Fruit fly (Drosophila melanogaster) whole organism, embryonic: ENCODE data around the gene Nca.

Experiments used
- Ada2b ChIP-seq: fragments of 200-800 bp; sonication (Bioruptor generic); IDR thresholded peaks from 2 replicates; pipeline ENCODE4 v1.3.6; 2022; ENCODE audit warnings: missing biosample characterization, missing genetic modification characterization
- Antp ChIP-seq: fragments of 200-800 bp; sonication (Bioruptor generic); optimal IDR thresholded peaks from 3 replicates; lab custom pipeline; 2016; ENCODE audit warnings: missing biosample characterization, missing genetic modification characterization
- Bdp1 ChIP-seq: fragments of 200-800 bp; sonication (Bioruptor generic); optimal IDR thresholded peaks from 3 replicates; lab custom pipeline; 2016; ENCODE audit warnings: missing biosample characterization, missing genetic modification characterization
- CG10147 ChIP-seq: fragments of 200-800 bp; sonication (Bioruptor generic); optimal IDR thresholded peaks from 2 replicates; lab custom pipeline; 2019; ENCODE audit warnings: missing biosample characterization, mild to moderate bottlenecking, missing genetic modification characterization, moderate library complexity
- CG11560 ChIP-seq: fragments of 200-800 bp; sonication (Bioruptor generic); IDR thresholded peaks from 3 replicates; pipeline ENCODE4 v1.3.6; 2022; ENCODE audit warnings: missing biosample characterization, missing genetic modification characterization
- CG15269 ChIP-seq: fragments of 200-800 bp; sonication (Bioruptor generic); optimal IDR thresholded peaks from 2 replicates; lab custom pipeline; 2018; ENCODE audit warnings: missing biosample characterization, mild to moderate bottlenecking, missing genetic modification characterization, moderate library complexity
- CG15479 ChIP-seq: fragments of 200-800 bp; sonication (Bioruptor generic); optimal IDR thresholded peaks from 3 replicates; lab custom pipeline; 2019; ENCODE audit warnings: missing biosample characterization, mild to moderate bottlenecking, missing genetic modification characterization, moderate library complexity
- CG1603 ChIP-seq: fragments of 200-800 bp; sonication (Bioruptor generic); optimal IDR thresholded peaks from 2 replicates; lab custom pipeline; 2019; ENCODE audit warnings: missing biosample characterization, mild to moderate bottlenecking, missing genetic modification characterization, moderate library complexity
- CG1647 ChIP-seq: fragments of 200-800 bp; sonication (Bioruptor generic); optimal IDR thresholded peaks from 3 replicates; lab custom pipeline; 2016; ENCODE audit warnings: missing biosample characterization, missing genetic modification characterization
- CG17361 ChIP-seq: fragments of 200-800 bp; sonication (Bioruptor generic); IDR thresholded peaks from 3 replicates; pipeline ENCODE4 v1.3.6; 2022; ENCODE audit warnings: missing biosample characterization, missing genetic modification characterization
- CG17802 ChIP-seq: fragments of 200-800 bp; sonication (Bioruptor generic); optimal IDR thresholded peaks from 2 replicates; lab custom pipeline; 2018; ENCODE audit warnings: missing biosample characterization, mild to moderate bottlenecking, missing genetic modification characterization, moderate library complexity
- CG17912 ChIP-seq: fragments of 200-800 bp; sonication (Bioruptor generic); optimal IDR thresholded peaks from 2 replicates; lab custom pipeline; 2018; ENCODE audit warnings: missing biosample characterization, mild to moderate bottlenecking, missing genetic modification characterization
- CG18764 ChIP-seq: fragments of 200-800 bp; sonication (Bioruptor generic); optimal IDR thresholded peaks from 3 replicates; lab custom pipeline; 2016; ENCODE audit warnings: missing biosample characterization, missing genetic modification characterization
- CG31365 ChIP-seq: fragments of 200-800 bp; sonication (Bioruptor generic); optimal IDR thresholded peaks from 2 replicates; lab custom pipeline; 2018; ENCODE audit warnings: missing biosample characterization, mild to moderate bottlenecking, missing genetic modification characterization
- CG32767 ChIP-seq: fragments of 200-800 bp; sonication (Bioruptor generic); IDR thresholded peaks from 2 replicates; pipeline ENCODE4 v1.3.6; 2022; ENCODE audit warnings: missing biosample characterization, missing genetic modification characterization
- CG34224 ChIP-seq: fragments of 200-800 bp; sonication (Bioruptor generic); IDR thresholded peaks from 3 replicates; pipeline ENCODE4 v1.3.6; 2022; ENCODE audit warnings: missing biosample characterization, missing genetic modification characterization; ENCODE audit not compliant: partially characterized antibody
- CG4730 ChIP-seq: fragments of 200-800 bp; sonication (Bioruptor generic); IDR thresholded peaks from 2 replicates; pipeline ENCODE4 v1.3.6; 2022; ENCODE audit warnings: missing biosample characterization, missing genetic modification characterization
- CG5245 ChIP-seq: fragments of 200-800 bp; sonication (Bioruptor generic); optimal IDR thresholded peaks from 3 replicates; lab custom pipeline; 2016; ENCODE audit warnings: missing biosample characterization, missing genetic modification characterization
- CG7556 ChIP-seq: fragments of 200-800 bp; sonication (Bioruptor generic); optimal IDR thresholded peaks from 2 replicates; lab custom pipeline; 2017; ENCODE audit warnings: missing biosample characterization, mild to moderate bottlenecking, missing genetic modification characterization
- CG8388 ChIP-seq: fragments of 200-800 bp; sonication (Bioruptor generic); optimal IDR thresholded peaks from 2 replicates; lab custom pipeline; 2019; ENCODE audit warnings: missing biosample characterization, mild to moderate bottlenecking, missing genetic modification characterization, moderate library complexity
- CG8944 ChIP-seq: fragments of 200-800 bp; sonication (Bioruptor generic); optimal IDR thresholded peaks from 3 replicates; lab custom pipeline; 2016; ENCODE audit warnings: missing biosample characterization, missing genetic modification characterization
- Deaf1 ChIP-seq: fragments of 200-800 bp; optimal IDR thresholded peaks from 3 replicates; lab custom pipeline; 2019; ENCODE audit warnings: missing biosample characterization, mild to moderate bottlenecking, missing genetic modification characterization, moderate library complexity
- Hand ChIP-seq: fragments of 200-800 bp; sonication (Bioruptor generic); optimal IDR thresholded peaks from 2 replicates; lab custom pipeline; 2017; ENCODE audit warnings: mild to moderate bottlenecking, missing biosample characterization, missing genetic modification reagents, missing genetic modification characterization
- HmgZ ChIP-seq: fragments of 200-800 bp; sonication (Bioruptor generic); optimal IDR thresholded peaks from 2 replicates; lab custom pipeline; 2018; ENCODE audit warnings: missing biosample characterization, mild to moderate bottlenecking, missing genetic modification characterization
- Kr ChIP-seq: fragments of 200-800 bp; sonication (Bioruptor generic); optimal IDR thresholded peaks from 2 replicates; lab custom pipeline; 2017; ENCODE audit warnings: missing biosample characterization, mild to moderate bottlenecking, missing genetic modification characterization
- Lim3 ChIP-seq: fragments of 200-800 bp; sonication (Bioruptor generic); IDR thresholded peaks from 2 replicates; pipeline ENCODE4 v1.3.6; 2022; ENCODE audit warnings: missing biosample characterization, missing genetic modification characterization
- Max ChIP-seq: fragments of 200-800 bp; sonication (Bioruptor generic); optimal IDR thresholded peaks from 2 replicates; lab custom pipeline; 2016; ENCODE audit warnings: missing biosample characterization, mild to moderate bottlenecking, missing genetic modification characterization
- Neu2 ChIP-seq: fragments of 200-800 bp; sonication (Bioruptor generic); optimal IDR thresholded peaks from 3 replicates; lab custom pipeline; 2016; ENCODE audit warnings: missing biosample characterization, missing genetic modification characterization, borderline replicate concordance
- Oli ChIP-seq: fragments of 200-800 bp; sonication (Bioruptor generic); optimal IDR thresholded peaks from 2 replicates; lab custom pipeline; 2018; ENCODE audit warnings: missing biosample characterization, mild to moderate bottlenecking, missing genetic modification characterization, moderate library complexity
- Rx ChIP-seq: fragments of 200-800 bp; sonication (Bioruptor generic); IDR thresholded peaks from 2 replicates; pipeline ENCODE4 v1.3.6; 2022; ENCODE audit warnings: missing biosample characterization, missing genetic modification characterization
- Sin3A ChIP-seq: fragments of >200 bp; optimal IDR thresholded peaks from 2 replicates; lab custom pipeline; 2018
- Sry-δ ChIP-seq: fragments of 200-800 bp; sonication (Bioruptor generic); optimal IDR thresholded peaks from 2 replicates; lab custom pipeline; 2016; ENCODE audit warnings: missing biosample characterization, missing genetic modification characterization
- ara ChIP-seq: fragments of 200-800 bp; sonication (Bioruptor generic); IDR thresholded peaks from 2 replicates; pipeline ENCODE4 v1.3.6; 2022; ENCODE audit warnings: missing biosample characterization, missing genetic modification characterization
- ci ChIP-seq: fragments of 200-800 bp; sonication (Bioruptor generic); IDR thresholded peaks from 3 replicates; pipeline ENCODE4 v1.3.6; 2022; ENCODE audit warnings: missing biosample characterization, missing genetic modification characterization
- corto ChIP-seq: fragments of 200-800 bp; sonication (Bioruptor generic); optimal IDR thresholded peaks from 2 replicates; lab custom pipeline; 2016; ENCODE audit warnings: missing biosample characterization, mild to moderate bottlenecking, missing genetic modification characterization, moderate library complexity
- crc ChIP-seq: fragments of 200-800 bp; sonication (Bioruptor generic); optimal IDR thresholded peaks from 2 replicates; lab custom pipeline; 2016; ENCODE audit warnings: missing biosample characterization, missing genetic modification characterization
- fru ChIP-seq: fragments of >200 bp; optimal IDR thresholded peaks from 2 replicates; lab custom pipeline; 2017
- gfzf ChIP-seq: fragments of 200-800 bp; sonication (Bioruptor generic); optimal IDR thresholded peaks from 2 replicates; lab custom pipeline; 2016; ENCODE audit warnings: missing biosample characterization, mild to moderate bottlenecking, missing genetic modification characterization, moderate library complexity
- gro ChIP-seq: fragments of 200-800 bp; sonication (Bioruptor generic); optimal IDR thresholded peaks from 2 replicates; lab custom pipeline; 2016; ENCODE audit warnings: missing biosample characterization, missing genetic modification characterization
- hth ChIP-seq: fragments of >200 bp; optimal IDR thresholded peaks from 2 replicates; lab custom pipeline; 2017; ENCODE audit warnings: inconsistent platforms
- ind ChIP-seq: fragments of 200-800 bp; sonication (Bioruptor generic); optimal IDR thresholded peaks from 3 replicates; lab custom pipeline; 2016; ENCODE audit warnings: missing biosample characterization, missing genetic modification characterization
- onecut ChIP-seq: fragments of 200-800 bp; sonication (Bioruptor generic); IDR thresholded peaks from 2 replicates; pipeline ENCODE4 v1.3.6; 2022; ENCODE audit warnings: missing biosample characterization, missing genetic modification characterization
- pb ChIP-seq: fragments of 200-800 bp; sonication (Bioruptor generic); optimal IDR thresholded peaks from 3 replicates; lab custom pipeline; 2016; ENCODE audit warnings: missing biosample characterization, missing genetic modification characterization
- peb ChIP-seq: fragments of 200-800 bp; sonication (Bioruptor generic); IDR thresholded peaks from 2 replicates; pipeline ENCODE4 v1.3.6; 2022; ENCODE audit warnings: missing biosample characterization, missing genetic modification characterization
- row ChIP-seq: fragments of 200-800 bp; sonication (Bioruptor generic); IDR thresholded peaks from 3 replicates; pipeline ENCODE4 v1.3.6; 2022; ENCODE audit warnings: missing biosample characterization, missing genetic modification characterization
- so ChIP-seq: fragments of 200-800 bp; sonication (Bioruptor generic); IDR thresholded peaks from 3 replicates; pipeline ENCODE4 v1.3.6; 2022; ENCODE audit warnings: missing biosample characterization, missing genetic modification characterization
- sob ChIP-seq: fragments of 200-800 bp; sonication (Bioruptor generic); IDR thresholded peaks from 2 replicates; pipeline ENCODE4 v1.3.6; 2022; ENCODE audit warnings: missing biosample characterization, missing genetic modification characterization
- tin ChIP-seq: fragments of 200-800 bp; sonication (Bioruptor generic); optimal IDR thresholded peaks from 3 replicates; lab custom pipeline; 2016; ENCODE audit warnings: missing biosample characterization, missing genetic modification characterization
- vfl ChIP-seq: fragments of 200-800 bp; sonication (Bioruptor generic); optimal IDR thresholded peaks from 2 replicates; lab custom pipeline; 2016; ENCODE audit warnings: missing biosample characterization, missing genetic modification characterization
- wek ChIP-seq: fragments of 200-800 bp; sonication (Bioruptor generic); optimal IDR thresholded peaks from 3 replicates; lab custom pipeline; 2018; ENCODE audit warnings: missing biosample characterization, mild to moderate bottlenecking, missing genetic modification characterization, moderate library complexity
- zf30C ChIP-seq: fragments of 200-800 bp; sonication (Bioruptor generic); optimal IDR thresholded peaks from 3 replicates; lab custom pipeline; 2018; ENCODE audit warnings: missing biosample characterization, mild to moderate bottlenecking, missing genetic modification characterization

Nca gene

dm6 chr3L:20002482-20003234 is 11.0 kb downstream of the Nca start, which contains the start of gene CG7668 (continued):
- TF ChIP-seq CG34224 (GFP tag; lab: Robert Waterston, UW): peak; percentile 13; the same call in 1 of the 3 replicates
- peak; percentile 70 for TF ChIP-seq Hand (GFP tag; lab: Kevin White, UChicago)
- TF ChIP-seq Deaf1 (tag; lab: Kevin White, UChicago): peak; percentile 66
- peak; percentile 86 for TF ChIP-seq CG32767 (GFP tag; lab: Robert Waterston, UW)
- peak; percentile 75 for TF ChIP-seq Bdp1 (GFP tag; lab: Kevin White, UChicago)
- peak; percentile 84; the same call in 1 of the 2 replicates for TF ChIP-seq CG4730
- peak; percentile 93 for TF ChIP-seq CG8388 (GFP tag; lab: Kevin White, UChicago)
- peak; percentile 92 for TF ChIP-seq so (GFP tag; lab: Robert Waterston, UW)
- TF ChIP-seq Max (GFP tag; lab: Kevin White, UChicago): peak; percentile 89
- peak; percentile 59; the same call in 1 of the 2 replicates for TF ChIP-seq peb (GFP tag; lab: Robert Waterston, UW)
- TF ChIP-seq CG15269 (tag; lab: Kevin White, UChicago): peak; percentile 92
- peak; percentile 86 for TF ChIP-seq CG18764 (GFP tag; lab: Kevin White, UChicago)
- no peak; the same call in 1 of the 2 replicates for TF ChIP-seq Lim3 (GFP tag; lab: Robert Waterston, UW)
- peak; percentile 92 for TF ChIP-seq HmgZ (tag; lab: Kevin White, UChicago)
- TF ChIP-seq Ada2b (GFP tag; lab: Robert Waterston, UW): peak; percentile 93
- peak; percentile 97; the same call in 2 of the 3 replicates for TF ChIP-seq ci (GFP tag; lab: Robert Waterston, UW)
- peak; percentile 98 for TF ChIP-seq wek (GFP tag; lab: Kevin White, UChicago)
- TF ChIP-seq CG11560 (tag; lab: Robert Waterston, UW): no peak
- peak; percentile 87 for TF ChIP-seq tin (GFP tag; lab: Kevin White, UChicago)
- TF ChIP-seq CG5245 (GFP tag; lab: Kevin White, UChicago): peak; percentile 69
- no peak for TF ChIP-seq Sin3A (lab: Kevin White, UChicago)
- peak; percentile 88 for TF ChIP-seq gro (GFP tag; lab: Kevin White, UChicago)
- peak; percentile 94 for TF ChIP-seq row (GFP tag; lab: Robert Waterston, UW)
- peak; percentile 86 for TF ChIP-seq CG10147 (GFP tag; lab: Kevin White, UChicago)
- peak; percentile 67 for TF ChIP-seq CG17802
- TF ChIP-seq Oli (tag; lab: Kevin White, UChicago): peak; percentile 89
- TF ChIP-seq pb (GFP tag; lab: Kevin White, UChicago): peak; percentile 47
- peak; percentile 39 for TF ChIP-seq CG17912
- peak; percentile 92; the same call in 1 of the 2 replicates for TF ChIP-seq sob (GFP tag; lab: Robert Waterston, UW)
- peak; percentile 87 for TF ChIP-seq CG8944 (GFP tag; lab: Kevin White, UChicago)
- peak; percentile 88 for TF ChIP-seq zf30C (GFP tag; lab: Kevin White, UChicago)
- no peak for TF ChIP-seq hth (lab: Kevin White, UChicago)
- TF ChIP-seq Neu2 (GFP tag; lab: Kevin White, UChicago): peak; percentile 8
- peak; percentile 92 for TF ChIP-seq CG1603 (tag; lab: Kevin White, UChicago)
- TF ChIP-seq crc (GFP tag; lab: Kevin White, UChicago): peak; percentile 69
- no peak for TF ChIP-seq fru (lab: Kevin White, UChicago)
- TF ChIP-seq Sry-δ (GFP tag; lab: Kevin White, UChicago): peak; percentile 56
- TF ChIP-seq ind: peak; percentile 89
- TF ChIP-seq CG31365 (tag; lab: Kevin White, UChicago): peak; percentile 75
- TF ChIP-seq vfl (GFP tag; lab: Kevin White, UChicago): peak; percentile 73
- TF ChIP-seq onecut (GFP tag; lab: Robert Waterston, UW): peak; percentile 83
- TF ChIP-seq CG17361 (GFP tag; lab: Robert Waterston, UW): peak; percentile 90
- peak; percentile 52 for TF ChIP-seq corto (GFP tag; lab: Kevin White, UChicago)
- no peak; the same call in 1 of the 2 replicates for TF ChIP-seq ara (GFP tag; lab: Robert Waterston, UW)
- peak; percentile 23 for TF ChIP-seq CG1647
- TF ChIP-seq Antp: peak; percentile 82
- TF ChIP-seq Kr: no peak
- peak; percentile 39 for TF ChIP-seq CG15479 (GFP tag; lab: Kevin White, UChicago)
- TF ChIP-seq gfzf: peak; percentile 81
- TF ChIP-seq Rx (GFP tag; lab: Robert Waterston, UW): peak; percentile 89
- TF ChIP-seq CG7556 (GFP tag; lab: Kevin White, UChicago): peak; percentile 84
